Worm (Caenorhabditis elegans): ENCODE measurements around the gene F28A12.3.

The F28A12.3 gene

DNA sequence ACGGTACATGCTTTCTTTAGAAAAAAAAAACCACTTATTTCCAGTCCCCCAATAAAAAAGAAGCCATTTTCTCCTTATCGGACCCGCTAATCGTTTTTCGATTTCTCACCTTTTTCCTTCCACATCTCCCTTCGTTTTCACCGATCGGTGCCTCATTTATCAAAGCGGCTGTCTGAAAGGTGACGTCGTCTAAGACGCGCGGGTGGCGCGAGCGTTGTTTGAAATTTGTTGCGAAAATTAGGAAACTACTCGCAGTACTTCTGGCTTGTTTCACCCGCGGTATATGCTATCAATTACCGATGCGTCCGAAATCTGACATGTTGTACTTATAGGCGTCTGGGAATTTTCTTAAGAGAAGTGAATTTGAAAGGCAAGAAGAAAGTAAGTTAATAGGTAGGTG, 11.0 kb upstream of the F28A12.3 start:
- TF ChIP-seq ama-1 (optimal IDR thresholded peaks at IDR 0.05), result no peak
- no peak for TF ChIP-seq tbx-37 (GFP tag; conservative IDR thresholded peaks at IDR 0.05)
- no peak for TF ChIP-seq aly-1 (tag; optimal IDR thresholded peaks at IDR 0.05)
- TF ChIP-seq pes-1 (GFP tag; IDR thresholded peaks at IDR 0.05), result no peak
- TF ChIP-seq tbx-11 (GFP tag; IDR thresholded peaks at IDR 0.05), result no peak
- TF ChIP-seq tra-4 (tag; optimal IDR thresholded peaks at IDR 0.05), result no peak
- no peak for TF ChIP-seq hmg-4 (GFP tag; optimal IDR thresholded peaks at IDR 0.05)

DNA sequence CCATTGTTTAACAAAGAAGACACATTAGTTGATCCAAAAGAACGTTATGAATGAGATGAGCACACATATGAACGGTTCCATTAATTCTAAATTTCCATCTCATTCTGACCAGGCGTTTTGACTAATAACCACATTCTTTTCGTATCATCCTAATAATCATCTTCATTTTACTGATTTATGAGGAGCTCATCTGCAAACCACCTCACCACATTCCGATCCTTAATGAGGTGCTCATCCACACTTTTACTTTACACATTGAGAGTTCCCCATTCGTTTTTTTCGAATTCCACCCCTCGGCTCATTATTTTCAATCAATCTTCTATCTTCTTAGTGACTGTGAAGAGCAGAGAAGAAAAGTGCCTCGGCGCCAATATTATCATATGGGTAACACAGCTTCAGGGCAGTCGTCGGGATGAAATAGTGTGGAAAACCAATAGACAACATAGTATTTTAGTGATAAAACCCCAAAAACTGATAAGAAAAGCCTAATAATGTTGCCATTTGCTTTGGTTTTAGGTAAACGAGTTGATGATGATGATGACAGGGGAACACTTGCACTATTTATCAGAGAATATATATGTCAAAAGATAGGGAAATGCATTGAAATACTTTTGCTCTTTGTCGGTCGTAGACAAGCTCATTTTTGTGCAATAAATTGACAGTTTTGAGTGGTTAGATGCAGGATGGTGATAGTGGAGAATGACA, 10.0 kb upstream of the F28A12.3 start:
- TF ChIP-seq ceh-36 (tag; optimal IDR thresholded peaks at IDR 0.05), result no peak
- TF ChIP-seq hmbx-1 (tag; optimal IDR thresholded peaks at IDR 0.05), result no peak
- no peak for TF ChIP-seq tra-4 (tag; optimal IDR thresholded peaks at IDR 0.05)
- no peak for TF ChIP-seq sea-1 (GFP tag; conservative IDR thresholded peaks at IDR 0.05)
- TF ChIP-seq scrt-1 (GFP tag; IDR thresholded peaks at IDR 0.05), result no peak
- TF ChIP-seq B0310.2 (tag; optimal IDR thresholded peaks at IDR 0.05), result no peak
- no peak for TF ChIP-seq ets-7 (tag; optimal IDR thresholded peaks at IDR 0.05)

DNA sequence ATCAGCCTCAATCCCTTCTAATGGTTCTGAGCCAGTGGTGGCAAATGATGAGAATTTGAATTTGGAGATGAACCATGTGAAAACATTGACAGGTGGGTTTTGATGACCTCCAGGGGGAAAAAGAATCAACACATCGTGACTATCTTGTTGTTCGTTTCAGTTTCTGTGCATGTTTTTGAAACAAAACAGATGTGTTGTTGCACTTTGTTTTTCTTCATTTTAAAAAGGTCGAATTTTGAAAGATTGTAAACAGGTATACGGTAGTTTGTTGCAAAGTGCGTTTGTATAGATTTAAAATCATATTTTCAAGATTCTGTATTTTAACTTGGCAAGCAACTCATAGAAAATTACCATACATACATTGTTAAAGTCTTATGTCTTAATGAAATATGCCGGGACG, 9.2 kb upstream of the F28A12.3 start:
- no peak for TF ChIP-seq ceh-13 (GFP tag; optimal IDR thresholded peaks at IDR 0.05)
- TF ChIP-seq tra-4 (tag; optimal IDR thresholded peaks at IDR 0.05), result no peak
- TF ChIP-seq flt-1 (GFP tag; IDR thresholded peaks at IDR 0.05), result no peak
- no peak for TF ChIP-seq tbx-11 (GFP tag; IDR thresholded peaks at IDR 0.05)
- TF ChIP-seq ceh-36 (tag; optimal IDR thresholded peaks at IDR 0.05), result no peak
- no peak for TF ChIP-seq ets-7 (tag; optimal IDR thresholded peaks at IDR 0.05)
- no peak for TF ChIP-seq hmbx-1 (tag; optimal IDR thresholded peaks at IDR 0.05)
- TF ChIP-seq F13C5.2 (tag; optimal IDR thresholded peaks at IDR 0.05), result no peak
- TF ChIP-seq ama-1 (optimal IDR thresholded peaks at IDR 0.05), result no peak
- no peak for TF ChIP-seq B0310.2 (tag; optimal IDR thresholded peaks at IDR 0.05)
- TF ChIP-seq tbx-37 (GFP tag; conservative IDR thresholded peaks at IDR 0.05), result no peak
- TF ChIP-seq sea-1 (GFP tag; conservative IDR thresholded peaks at IDR 0.05), result no peak
- TF ChIP-seq pes-1 (GFP tag; IDR thresholded peaks at IDR 0.05), result no peak
- no peak for TF ChIP-seq hnd-1 (tag; optimal IDR thresholded peaks at IDR 0.05)
- no peak for TF ChIP-seq aly-1 (tag; optimal IDR thresholded peaks at IDR 0.05)
- no peak for TF ChIP-seq scrt-1 (GFP tag; IDR thresholded peaks at IDR 0.05)

DNA sequence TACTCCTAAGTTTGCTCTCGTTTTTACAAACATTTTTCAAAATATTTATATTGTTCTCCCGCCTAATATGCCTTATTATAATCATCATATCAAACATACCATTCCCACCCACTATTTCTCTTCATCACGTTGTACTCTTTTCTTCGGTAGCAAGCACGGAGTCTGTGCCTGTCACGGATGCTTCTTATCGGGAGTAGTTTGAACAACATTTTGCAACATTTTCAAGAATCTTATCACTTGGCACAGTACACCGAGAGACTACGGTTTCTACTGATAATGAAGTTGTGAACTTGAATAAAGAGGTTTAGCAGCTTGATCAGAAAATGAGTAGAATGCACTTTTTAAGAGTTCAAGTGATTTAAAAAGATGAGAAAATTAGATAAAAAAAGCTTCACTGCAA, 7.1 kb upstream of the F28A12.3 start:
- TF ChIP-seq tbx-11 (GFP tag; IDR thresholded peaks at IDR 0.05) (no peak), hnd-1 (tag; optimal IDR thresholded peaks at IDR 0.05) (no peak), ama-1 (optimal IDR thresholded peaks at IDR 0.05) (no peak), flt-1 (GFP tag; IDR thresholded peaks at IDR 0.05) (no peak), aly-1 (tag; optimal IDR thresholded peaks at IDR 0.05) (no peak), tra-4 (tag; optimal IDR thresholded peaks at IDR 0.05) (no peak), hmbx-1 (tag; optimal IDR thresholded peaks at IDR 0.05) (no peak), scrt-1 (GFP tag; IDR thresholded peaks at IDR 0.05) (no peak), pes-1 (GFP tag; IDR thresholded peaks at IDR 0.05) (no peak), ceh-13 (GFP tag; optimal IDR thresholded peaks at IDR 0.05) (no peak), B0310.2 (tag; optimal IDR thresholded peaks at IDR 0.05) (no peak)

DNA sequence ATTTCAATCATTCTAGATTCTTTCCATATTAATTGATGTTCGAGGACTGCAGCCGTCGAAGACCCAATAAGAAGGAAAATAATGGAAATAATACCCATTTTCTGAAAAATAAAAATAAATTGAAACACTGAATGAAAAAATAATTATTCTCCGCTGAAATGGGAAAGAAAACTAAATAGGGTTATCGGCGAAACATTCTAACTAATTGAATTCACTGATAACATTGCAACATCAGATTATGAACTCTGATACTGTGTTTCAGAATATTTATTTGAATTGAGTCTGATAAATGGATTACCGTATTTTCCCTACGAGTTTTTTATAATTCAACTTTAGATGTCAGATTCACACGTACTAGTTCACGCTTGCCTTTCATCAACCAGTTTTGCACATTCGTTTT, 1.9 kb upstream of the F28A12.3 start, which contains the start of gene asp-13:
Gene asp-13, minus strand, starts transcription at position 101 of the 400 bp plus-strand sequence.
- TF ChIP-seq aly-1 (tag; optimal IDR thresholded peaks at IDR 0.05), result no peak
- TF ChIP-seq hmg-4 (GFP tag; optimal IDR thresholded peaks at IDR 0.05), result no peak
- TF ChIP-seq hnd-1 (tag; optimal IDR thresholded peaks at IDR 0.05), result no peak
- no peak for TF ChIP-seq flt-1 (GFP tag; IDR thresholded peaks at IDR 0.05)
- no peak for TF ChIP-seq tra-4 (tag; optimal IDR thresholded peaks at IDR 0.05)
- TF ChIP-seq scrt-1 (GFP tag; IDR thresholded peaks at IDR 0.05), result no peak
- TF ChIP-seq ceh-13 (GFP tag; optimal IDR thresholded peaks at IDR 0.05), result no peak
- no peak for TF ChIP-seq tbx-11 (GFP tag; IDR thresholded peaks at IDR 0.05)
- TF ChIP-seq ets-7 (tag; optimal IDR thresholded peaks at IDR 0.05), result no peak
- TF ChIP-seq ama-1 (optimal IDR thresholded peaks at IDR 0.05), result no peak
- no peak for TF ChIP-seq pes-1 (GFP tag; IDR thresholded peaks at IDR 0.05)
- no peak for TF ChIP-seq B0310.2 (tag; optimal IDR thresholded peaks at IDR 0.05)
- TF ChIP-seq tbx-37 (GFP tag; conservative IDR thresholded peaks at IDR 0.05), result no peak
- TF ChIP-seq sea-1 (GFP tag; conservative IDR thresholded peaks at IDR 0.05), result no peak
- no peak for TF ChIP-seq hmbx-1 (tag; optimal IDR thresholded peaks at IDR 0.05)
- no peak for TF ChIP-seq ceh-36 (tag; optimal IDR thresholded peaks at IDR 0.05)
- TF ChIP-seq F13C5.2 (tag; optimal IDR thresholded peaks at IDR 0.05), result no peak

DNA sequence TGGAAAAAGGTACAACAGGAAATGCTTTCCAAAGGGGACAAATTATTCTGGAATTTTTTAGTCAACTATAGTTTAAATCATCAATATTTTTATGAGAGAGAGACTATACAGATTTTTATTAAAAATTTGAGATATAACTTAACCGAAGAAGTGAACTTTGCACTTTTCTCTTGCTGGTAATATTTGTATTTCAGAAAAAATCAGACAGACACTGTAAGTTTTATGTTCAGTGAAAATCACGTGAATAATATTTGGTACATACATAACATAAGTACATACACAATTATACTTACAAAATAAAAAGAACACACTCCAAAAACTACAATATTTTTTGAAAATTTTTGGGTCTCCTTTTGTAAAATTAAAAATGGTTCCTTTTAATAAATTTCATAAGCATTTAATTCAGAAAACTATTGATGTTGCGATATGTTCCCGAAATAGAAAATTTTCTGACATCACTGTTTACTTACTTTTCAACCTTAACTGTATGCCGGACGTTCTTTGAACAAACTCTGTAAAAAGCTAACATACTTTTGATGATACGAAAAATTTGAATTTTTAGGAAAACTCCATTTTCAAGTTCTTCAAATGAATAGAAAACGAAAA, 3.4 kb downstream of the F28A12.3 start, which contains the start of the genes F28A12.10 and acd-4:
Gene F28A12.10, minus strand, starts transcription at position 101 of the 606 bp plus-strand sequence.
Gene acd-4, plus strand, starts transcription at position 556 of the 606 bp plus-strand sequence.
- TF ChIP-seq ets-7 (tag; optimal IDR thresholded peaks at IDR 0.05) (no peak), hmg-4 (GFP tag; optimal IDR thresholded peaks at IDR 0.05) (no peak), ceh-13 (GFP tag; optimal IDR thresholded peaks at IDR 0.05) (no peak), hmbx-1 (tag; optimal IDR thresholded peaks at IDR 0.05) (no peak), hnd-1 (tag; optimal IDR thresholded peaks at IDR 0.05) (no peak), scrt-1 (GFP tag; IDR thresholded peaks at IDR 0.05) (no peak), pes-1 (GFP tag; IDR thresholded peaks at IDR 0.05) (no peak), F13C5.2 (tag; optimal IDR thresholded peaks at IDR 0.05) (no peak), B0310.2 (tag; optimal IDR thresholded peaks at IDR 0.05) (no peak), tbx-37 (GFP tag; conservative IDR thresholded peaks at IDR 0.05) (no peak), sea-1 (GFP tag; conservative IDR thresholded peaks at IDR 0.05) (no peak)

DNA sequence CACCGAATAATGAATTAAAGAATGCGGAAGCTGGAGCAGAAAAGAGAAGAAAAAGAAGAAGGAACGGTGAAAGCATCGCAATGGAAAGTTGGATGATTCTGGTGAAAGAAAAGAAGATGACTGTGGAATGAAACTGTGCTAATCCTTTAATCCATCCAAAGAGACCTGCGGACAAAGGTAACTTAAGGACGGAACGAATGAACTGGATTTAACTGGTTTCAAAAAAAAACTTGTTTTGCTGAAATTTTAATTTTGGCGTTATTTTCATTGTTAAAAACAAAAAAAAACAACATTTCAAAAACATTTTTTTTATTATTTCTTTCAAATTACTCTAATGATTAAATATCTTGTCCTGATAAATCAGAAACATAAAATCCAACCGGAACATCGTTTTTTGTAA, 4.3 kb downstream of the F28A12.3 start, which contains the start of gene grl-12:
Gene grl-12, minus strand, starts transcription at position 101 of the 400 bp plus-strand sequence.
- no peak for TF ChIP-seq B0310.2 (tag; optimal IDR thresholded peaks at IDR 0.05)
- no peak for TF ChIP-seq hmbx-1 (tag; optimal IDR thresholded peaks at IDR 0.05)
- TF ChIP-seq tbx-37 (GFP tag; conservative IDR thresholded peaks at IDR 0.05), result no peak
- TF ChIP-seq F13C5.2 (tag; optimal IDR thresholded peaks at IDR 0.05), result no peak
- no peak for TF ChIP-seq hmg-4 (GFP tag; optimal IDR thresholded peaks at IDR 0.05)
- no peak for TF ChIP-seq pes-1 (GFP tag; IDR thresholded peaks at IDR 0.05)
- TF ChIP-seq aly-1 (tag; optimal IDR thresholded peaks at IDR 0.05), result no peak
- TF ChIP-seq tbx-11 (GFP tag; IDR thresholded peaks at IDR 0.05), result no peak
- no peak for TF ChIP-seq hnd-1 (tag; optimal IDR thresholded peaks at IDR 0.05)
- TF ChIP-seq ceh-36 (tag; optimal IDR thresholded peaks at IDR 0.05), result no peak
- TF ChIP-seq tra-4 (tag; optimal IDR thresholded peaks at IDR 0.05), result no peak
- TF ChIP-seq ets-7 (tag; optimal IDR thresholded peaks at IDR 0.05), result no peak
